Fruit fly (Drosophila melanogaster) whole organism: ENCODE data around the gene SoYb.

Experiments
- CG8478 ChIP-seq: fragments of >200 bp; optimal IDR thresholded peaks from 2 replicates; lab custom pipeline; 2018; ENCODE audit warnings: inconsistent platforms
- Dll ChIP-seq: fragments of >200 bp; optimal IDR thresholded peaks from 2 replicates; lab custom pipeline; 2017
- EcR ChIP-seq, 2 experiments: fragments of >200 bp; optimal IDR thresholded peaks; 2 replicates each; lab custom pipeline; 2017; ENCODE audit warnings: missing biosample characterization in 2 of 2, missing genetic modification characterization in 2 of 2, missing genetic modification reagents in 2 of 2
- pan ChIP-seq: fragments of >200 bp; optimal IDR thresholded peaks from 2 replicates; lab custom pipeline; 2017
- psq ChIP-seq: fragments of >200 bp; optimal IDR thresholded peaks from 2 replicates; lab custom pipeline; 2017
- usp ChIP-seq: fragments of >200 bp; optimal IDR thresholded peaks from 2 replicates; lab custom pipeline; 2017; ENCODE audit warnings: missing biosample characterization, missing genetic modification characterization, mixed read lengths

SoYb gene

dm6 chr2L:10003593-10003992 lies 1.1 kb upstream of the SoYb start, which contains the start of gene Ndf:
TSS of gene Ndf (plus strand) at chr2L:10003832.
- TF ChIP-seq Dll (lab: Kevin White, UChicago) = no peak
- TF ChIP-seq usp (GFP tag; lab: Kevin White, UChicago) = no peak
- no peak for TF ChIP-seq psq (lab: Kevin White, UChicago)
- no peak for TF ChIP-seq EcR (GFP tag; optimal IDR thresholded peaks at IDR 0.05; lab: Kevin White, UChicago)
- no peak for TF ChIP-seq CG8478 (lab: Kevin White, UChicago)
- no peak for TF ChIP-seq pan (lab: Kevin White, UChicago)

DNA sequence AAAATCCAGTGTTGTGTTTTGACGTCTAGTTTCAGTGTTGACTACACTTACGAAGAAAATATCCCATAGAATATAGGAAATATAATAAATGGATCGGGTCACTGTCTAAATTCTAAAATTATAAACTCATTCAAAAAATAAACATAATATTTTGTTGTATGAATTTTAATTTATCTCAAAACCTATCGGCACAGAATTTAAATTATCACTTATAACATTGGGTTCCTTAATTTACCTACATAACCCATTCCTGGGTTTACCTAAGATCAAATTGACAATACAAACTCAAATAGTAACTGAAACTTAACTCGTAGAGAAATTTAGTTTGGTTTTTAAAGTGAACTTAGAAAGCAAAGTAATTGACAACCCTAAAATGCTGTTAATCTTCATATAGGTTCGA lies 6.0 kb downstream of the SoYb start:
- TF ChIP-seq CG8478 (lab: Kevin White, UChicago) = no peak

DNA sequence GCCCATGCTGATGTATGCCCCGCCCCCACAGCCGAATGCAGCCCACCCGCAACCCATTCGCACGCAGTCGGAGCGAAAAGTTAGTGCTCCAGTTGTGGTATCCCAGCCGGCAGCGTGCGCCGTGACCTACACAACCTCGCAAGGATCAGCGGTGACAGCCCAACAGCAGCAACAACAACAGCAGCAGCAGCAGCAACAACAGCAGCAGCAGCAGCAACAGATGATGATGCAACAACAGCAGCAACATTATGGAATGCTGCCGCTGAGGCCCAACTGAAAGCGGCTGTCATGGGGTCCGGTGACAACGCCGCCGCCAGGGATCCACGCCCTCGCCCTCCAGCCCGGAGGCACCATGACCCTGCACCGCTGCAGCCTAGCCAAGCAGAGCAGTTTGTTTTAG lies 8.2 kb downstream of the SoYb start:
- TF ChIP-seq Dll (lab: Kevin White, UChicago) (no peak), CG8478 (lab: Kevin White, UChicago) (no peak), pan (lab: Kevin White, UChicago) (no peak), psq (lab: Kevin White, UChicago) (no peak), usp (GFP tag; lab: Kevin White, UChicago) (no peak), EcR (GFP tag; optimal IDR thresholded peaks at IDR 0.05; lab: Kevin White, UChicago) (no peak)

dm6 chr2L:9989846-9990506 lies 12.6 kb downstream of the SoYb start:
- TF ChIP-seq usp (GFP tag; lab: Kevin White, UChicago) (no peak), Dll (lab: Kevin White, UChicago) (no peak), psq (lab: Kevin White, UChicago) (no peak), CG8478 (lab: Kevin White, UChicago) (no peak), pan (lab: Kevin White, UChicago) (no peak), EcR (GFP tag; optimal IDR thresholded peaks at IDR 0.05; lab: Kevin White, UChicago) (no peak)

- no peak for TF ChIP-seq usp (GFP tag; lab: Kevin White, UChicago)
- TF ChIP-seq EcR (GFP tag; optimal IDR thresholded peaks at IDR 0.05; lab: Kevin White, UChicago) = no peak
- TF ChIP-seq CG8478 (lab: Kevin White, UChicago) = no peak
- TF ChIP-seq pan (lab: Kevin White, UChicago) = no peak
- no peak for TF ChIP-seq psq (lab: Kevin White, UChicago)
- TF ChIP-seq Dll (lab: Kevin White, UChicago) = no peak
These were observed 13.3 kb downstream of the SoYb start for dm6 chr2L:9989275-9989674.

dm6 chr2L:9988201-9988990 lies 14.1 kb downstream of the SoYb start:
- no peak for TF ChIP-seq psq (lab: Kevin White, UChicago)
- no peak for TF ChIP-seq EcR (GFP tag; optimal IDR thresholded peaks at IDR 0.05; lab: Kevin White, UChicago)
- no peak for TF ChIP-seq Dll (lab: Kevin White, UChicago)
- no peak for TF ChIP-seq usp (GFP tag; lab: Kevin White, UChicago)
- TF ChIP-seq pan (lab: Kevin White, UChicago) = no peak
- no peak for TF ChIP-seq CG8478 (lab: Kevin White, UChicago)

DNA sequence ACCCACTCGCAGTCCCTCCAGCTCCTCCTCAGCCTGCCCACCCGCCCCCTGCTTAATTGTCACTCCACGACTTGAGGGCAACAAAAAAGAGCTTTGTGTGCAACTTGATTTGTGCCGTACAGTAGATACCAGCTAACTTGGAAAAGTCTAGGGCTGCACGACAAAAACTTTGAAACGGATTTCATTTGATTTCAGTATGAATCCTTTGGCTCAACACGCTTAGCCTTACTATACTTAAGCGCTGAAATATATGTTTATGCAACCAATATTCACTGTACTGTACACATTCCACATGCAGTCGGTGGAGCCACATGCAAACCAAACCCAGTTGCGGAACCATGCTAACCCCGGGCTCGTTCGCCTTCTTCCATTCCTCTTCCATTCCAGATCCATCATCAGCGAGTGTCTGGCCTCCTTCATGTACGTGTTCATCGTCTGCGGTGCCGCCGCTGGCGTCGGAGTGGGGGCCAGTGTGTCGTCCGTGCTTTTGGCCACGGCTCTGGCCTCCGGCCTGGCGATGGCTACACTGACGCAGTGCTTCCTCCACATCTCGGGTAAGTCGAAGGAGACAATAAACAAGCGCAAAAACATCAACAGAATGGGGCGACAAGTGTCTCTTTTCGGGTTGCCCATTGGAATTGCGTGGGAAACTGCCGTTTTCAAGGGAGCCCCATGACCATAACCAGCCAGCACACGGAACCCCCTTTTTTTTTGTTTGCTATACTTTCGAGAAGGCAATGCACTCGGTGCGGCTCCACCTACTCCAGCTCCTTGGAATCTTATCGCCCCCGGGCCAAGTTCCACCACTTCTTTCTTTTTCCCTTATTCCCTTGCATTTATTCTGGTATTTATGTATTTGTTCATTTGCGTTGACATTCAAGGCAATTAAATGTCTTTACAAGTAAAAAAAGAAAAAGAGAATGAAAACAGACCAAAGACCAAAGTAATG lies 15.9 kb downstream of the SoYb start:
- TF ChIP-seq usp (GFP tag; lab: Kevin White, UChicago) (no peak), Dll (lab: Kevin White, UChicago) (no peak), CG8478 (lab: Kevin White, UChicago) (no peak), EcR (GFP tag; optimal IDR thresholded peaks at IDR 0.05; lab: Kevin White, UChicago) (peak in 1 of 2 experiments; percentile 3)

- TF ChIP-seq usp (GFP tag; lab: Kevin White, UChicago) (no peak), EcR (GFP tag; optimal IDR thresholded peaks at IDR 0.05; lab: Kevin White, UChicago) (no peak), Dll (lab: Kevin White, UChicago) (no peak), pan (lab: Kevin White, UChicago) (no peak)
These were observed 18.3 kb downstream of the SoYb start, which contains the start of gene bib for dm6 chr2L:9984078-9984772. TSS of gene bib (plus strand) at chr2L:9984645.

DNA sequence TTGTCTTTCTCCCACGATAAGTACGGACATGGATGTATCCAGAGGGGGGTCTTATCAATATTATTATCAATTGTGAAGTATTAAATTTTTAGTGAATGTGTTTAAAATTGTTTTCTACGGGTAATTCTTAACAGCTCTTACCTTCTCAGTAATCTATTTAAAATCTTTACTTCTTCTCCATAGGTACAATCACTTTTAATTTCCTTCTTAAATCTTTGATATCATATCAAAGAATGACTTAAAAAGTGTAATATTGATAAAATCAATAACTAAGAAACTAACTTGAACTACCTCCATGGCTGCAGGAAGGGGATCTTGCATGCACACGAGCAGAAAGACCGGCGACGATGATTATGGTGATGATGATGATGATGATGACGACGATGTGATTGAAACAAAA lies 20.0 kb downstream of the SoYb start:
- TF ChIP-seq psq (lab: Kevin White, UChicago) (no peak), CG8478 (lab: Kevin White, UChicago) (no peak), Dll (lab: Kevin White, UChicago) (no peak)

dm6 chr2L:9981809-9982208 lies 20.7 kb downstream of the SoYb start:
- TF ChIP-seq pan (lab: Kevin White, UChicago) (no peak), Dll (lab: Kevin White, UChicago) (no peak), psq (lab: Kevin White, UChicago) (no peak), CG8478 (lab: Kevin White, UChicago) (no peak)
